Worm (Caenorhabditis elegans): ENCODE data around the gene F08D12.2.

Gene F08D12.2

ce11 chrII:2787031-2787512 is 5.6 kb downstream of the F08D12.2 start, which contains the start of the genes F08D12.12 and srpa-72 (continued):
- TF ChIP-seq nhr-41 (GFP tag; IDR thresholded peaks at IDR 0.05) (no peak), lin-1 (GFP tag; IDR thresholded peaks at IDR 0.05) (no peak), ceh-20 (GFP tag; IDR thresholded peaks at IDR 0.05) (0 out of 2 replicates have a peak, but pooled peaks have one; percentile 9), fkh-10 (GFP tag; optimal IDR thresholded peaks at IDR 0.05) (no peak), jun-1 (tag; optimal IDR thresholded peaks at IDR 0.05) (no peak), hmg-1.1 (GFP tag; IDR thresholded peaks at IDR 0.05) (peak; percentile 59), lin-13 (GFP tag; optimal IDR thresholded peaks at IDR 0.05) (no peak), aly-2 (tag; optimal IDR thresholded peaks at IDR 0.05) (no peak), nhr-11 (tag; optimal IDR thresholded peaks at IDR 0.05) (no peak), F44E2.7 (GFP tag; IDR thresholded peaks at IDR 0.05) (no peak), zfp-3 (GFP tag; conservative IDR thresholded peaks at IDR 0.05) (no peak), nhr-237 (tag; optimal IDR thresholded peaks at IDR 0.05) (no peak), nhr-10 (tag; optimal IDR thresholded peaks at IDR 0.05) (no peak), ZK546.5 (tag; optimal IDR thresholded peaks at IDR 0.05) (no peak), tag-97 (GFP tag; IDR thresholded peaks at IDR 0.05) (no peak), lsy-2 (tag; optimal IDR thresholded peaks at IDR 0.05) (no peak), tra-1 (GFP tag; IDR thresholded peaks at IDR 0.05) (no peak), lin-29 (GFP tag; IDR thresholded peaks at IDR 0.05) (no peak), dpl-1 (GFP tag; optimal IDR thresholded peaks at IDR 0.05) (peak; percentile 37), R02D3.7 (tag; optimal IDR thresholded peaks at IDR 0.05) (no peak), daf-12 (tag; optimal IDR thresholded peaks at IDR 0.05) (no peak), rbr-2 (tag; optimal IDR thresholded peaks at IDR 0.05) (peak; percentile 21), zfp-2 (tag; optimal IDR thresholded peaks at IDR 0.05) (no peak), unc-39 (tag; optimal IDR thresholded peaks at IDR 0.05) (no peak), F49E8.2 (tag; optimal IDR thresholded peaks at IDR 0.05; ENCODE audit: borderline replicate concordance) (no peak), unc-130 (GFP tag; optimal IDR thresholded peaks at IDR 0.05) (no peak), nhr-25 (tag; optimal IDR thresholded peaks at IDR 0.05; ENCODE audit: borderline replicate concordance, insufficient read depth) (no peak), mxl-2 (GFP tag; conservative IDR thresholded peaks at IDR 0.05) (no peak), egl-27 (tag; optimal IDR thresholded peaks at IDR 0.05) (no peak), ceh-44 (GFP tag; IDR thresholded peaks at IDR 0.05) (0 out of 2 replicates have a peak, but pooled peaks have one; percentile 28), D1046.2 (GFP tag; IDR thresholded peaks at IDR 0.05) (no peak), madf-5 (GFP tag; IDR thresholded peaks at IDR 0.05) (no peak), zip-11 (GFP tag; IDR thresholded peaks at IDR 0.05) (no peak), skn-1 (tag; optimal IDR thresholded peaks at IDR 0.05) (no peak), nhr-76 (tag; optimal IDR thresholded peaks at IDR 0.05) (no peak), dmd-6 (GFP tag; IDR thresholded peaks at IDR 0.05) (no peak), Y75B8A.6 (GFP tag; IDR thresholded peaks at IDR 0.05) (no peak), F37D6.2 (tag; optimal IDR thresholded peaks at IDR 0.05) (no peak), mep-1 (tag; optimal IDR thresholded peaks at IDR 0.05) (no peak), set-16 (GFP tag; IDR thresholded peaks at IDR 0.05) (no peak), daf-16 (GFP tag; optimal IDR thresholded peaks at IDR 0.05) (no peak), daf-16 (tag; optimal IDR thresholded peaks at IDR 0.05) (no peak), daf-8 (GFP tag; IDR thresholded peaks at IDR 0.05) (no peak), nhr-42 (GFP tag; IDR thresholded peaks at IDR 0.05) (no peak), T20F7.1 (GFP tag; optimal IDR thresholded peaks at IDR 0.05) (no peak), lin-38 (GFP tag; IDR thresholded peaks at IDR 0.05) (no peak), aha-1 (tag) (no peak), pha-4 (GFP tag; IDR thresholded peaks at IDR 0.05) (no peak), pha-4 (tag; optimal IDR thresholded peaks at IDR 0.05) (no peak), hlh-11 (tag; optimal IDR thresholded peaks at IDR 0.05) (peak; percentile 28), ztf-11 (tag; optimal IDR thresholded peaks at IDR 0.05) (no peak), mes-2 (tag; optimal IDR thresholded peaks at IDR 0.05; ENCODE audit: poor library complexity, severe bottlenecking) (peak; percentile 74), nhr-48 (tag; optimal IDR thresholded peaks at IDR 0.05) (no peak)

Data from whole organism, L4 larva.